Worm (Caenorhabditis elegans) whole organism, early embryonic: ENCODE data around the gene srx-122.

Experiments
- B0310.2 ChIP-seq: sonication (generic microtip); optimal IDR thresholded peaks from 2 replicates; lab custom pipeline; 2016; ENCODE audit warnings: mild to moderate bottlenecking, missing genetic modification characterization, missing compliant biosample characterization
- F13C5.2 ChIP-seq: sonication (generic microtip); optimal IDR thresholded peaks from 2 replicates; lab custom pipeline; 2017; ENCODE audit warnings: mild to moderate bottlenecking, missing genetic modification characterization, inconsistent platforms, missing compliant biosample characterization
- aly-1 ChIP-seq: sonication (generic microtip); optimal IDR thresholded peaks from 2 replicates; lab custom pipeline; 2016; ENCODE audit warnings: missing genetic modification characterization, missing compliant biosample characterization
- ama-1 ChIP-seq: fragments of 150-350 bp; optimal IDR thresholded peaks from 2 replicates; lab custom pipeline; 2014
- ceh-13 ChIP-seq: fragments of 200-800 bp; sonication (Bioruptor generic); optimal IDR thresholded peaks from 2 replicates; lab custom pipeline; 2018; ENCODE audit warnings: mild to moderate bottlenecking, missing genetic modification characterization, missing compliant biosample characterization
- ceh-36 ChIP-seq: sonication (generic microtip); optimal IDR thresholded peaks from 2 replicates; lab custom pipeline; 2016; ENCODE audit warnings: missing genetic modification characterization, inconsistent platforms, missing compliant biosample characterization
- ets-7 ChIP-seq: sonication (generic microtip); optimal IDR thresholded peaks from 2 replicates; lab custom pipeline; 2016; ENCODE audit warnings: missing genotype, missing genetic modification characterization, missing compliant biosample characterization
- flt-1 ChIP-seq: fragments of 200-800 bp; sonication (Bioruptor generic); IDR thresholded peaks from 2 replicates; pipeline ENCODE4 v1.3.6; 2022; ENCODE audit warnings: missing genetic modification characterization, missing compliant biosample characterization
- hmbx-1 ChIP-seq: sonication (generic microtip); optimal IDR thresholded peaks from 2 replicates; lab custom pipeline; 2016; ENCODE audit warnings: mild to moderate bottlenecking, missing genetic modification characterization, missing compliant biosample characterization
- hmg-4 ChIP-seq: fragments of 200-800 bp; sonication (Bioruptor generic); optimal IDR thresholded peaks from 2 replicates; lab custom pipeline; 2018; ENCODE audit warnings: mild to moderate bottlenecking, missing genetic modification characterization, missing compliant biosample characterization
- hnd-1 ChIP-seq: sonication (generic microtip); optimal IDR thresholded peaks from 2 replicates; lab custom pipeline; 2016; ENCODE audit warnings: missing genetic modification characterization, missing compliant biosample characterization
- pes-1 ChIP-seq: fragments of 200-800 bp; sonication (Bioruptor generic); IDR thresholded peaks from 2 replicates; pipeline ENCODE4 v1.3.6; 2022; ENCODE audit warnings: missing genetic modification reagents, missing genetic modification characterization, missing compliant biosample characterization
- scrt-1 ChIP-seq: fragments of 200-800 bp; sonication (Bioruptor generic); IDR thresholded peaks from 2 replicates; pipeline ENCODE4 v1.3.6; 2022; ENCODE audit warnings: missing genetic modification characterization, missing compliant biosample characterization
- sea-1 ChIP-seq: fragments of 200-800 bp; sonication (Bioruptor generic); conservative IDR thresholded peaks from 2 replicates; pipeline ENCODE4 v1.3.6; 2022; ENCODE audit warnings: missing genetic modification characterization, missing compliant biosample characterization
- tbx-11 ChIP-seq: fragments of 200-800 bp; sonication (Bioruptor generic); IDR thresholded peaks from 2 replicates; pipeline ENCODE4 v1.3.6; 2022; ENCODE audit warnings: missing genetic modification characterization, missing compliant biosample characterization
- tbx-37 ChIP-seq: fragments of 200-800 bp; sonication (Bioruptor generic); conservative IDR thresholded peaks from 2 replicates; pipeline ENCODE4 v1.3.6; 2022; ENCODE audit warnings: missing genetic modification reagents, missing genetic modification characterization, missing compliant biosample characterization
- tra-4 ChIP-seq: sonication (generic microtip); optimal IDR thresholded peaks from 2 replicates; lab custom pipeline; 2017; ENCODE audit warnings: missing genetic modification characterization, missing compliant biosample characterization

The srx-122 gene

ce11 chrV:3284629-3285028 lies 13.0 kb downstream of the srx-122 start, which contains the start of gene F35F10.5:
TSS of gene F35F10.5 (plus strand) at chrV:3284929.
- TF ChIP-seq pes-1 (GFP tag; lab: Robert Waterston, UW) (no peak), ceh-36 (tag; lab: Kevin White, UChicago) (no peak), ama-1 (lab: Kevin White, UChicago) (no peak), ceh-13 (GFP tag; lab: Kevin White, UChicago) (no peak), sea-1 (GFP tag; lab: Robert Waterston, UW) (no peak), hnd-1 (tag; lab: Kevin White, UChicago) (no peak), tbx-37 (no peak), B0310.2 (tag; lab: Kevin White, UChicago) (no peak), hmbx-1 (no peak), tbx-11 (no peak)

- TF ChIP-seq B0310.2 (tag; lab: Kevin White, UChicago) (no peak), tbx-11 (no peak), ama-1 (lab: Kevin White, UChicago) (no peak)
These were observed 14.7 kb downstream of the srx-122 start, which contains the start of gene str-64 for ce11 chrV:3282957-3283356. TSS of gene str-64 (plus strand) at chrV:3283257.

DNA sequence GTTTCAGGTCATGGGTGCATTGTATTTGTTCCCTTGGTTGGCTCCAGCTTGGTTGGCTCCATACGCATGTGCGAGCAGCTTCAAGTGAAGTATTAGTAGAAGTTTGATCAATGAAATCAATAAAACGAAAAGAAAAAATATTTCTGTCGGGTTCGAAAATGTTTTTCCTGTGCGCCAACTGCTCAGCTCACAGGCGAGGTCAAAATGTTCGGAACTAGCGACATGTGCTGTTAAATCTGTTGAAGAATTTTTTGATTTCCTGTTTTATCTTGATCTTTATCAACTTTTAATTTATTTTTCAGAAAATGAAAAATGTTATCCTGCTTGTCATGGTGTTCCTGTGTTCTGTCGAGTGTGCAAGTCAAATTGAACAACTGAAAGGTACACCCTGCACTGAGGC lies 16.1 kb downstream of the srx-122 start, which contains the start of gene T28A11.25:
T28A11.25 (plus strand) TSS at position 301 of the 400 bp plus-strand sequence.
- TF ChIP-seq tbx-37 (no peak), tra-4 (no peak), hmg-4 (GFP tag; lab: Kevin White, UChicago) (no peak), ets-7 (tag; lab: Kevin White, UChicago) (no peak)

DNA sequence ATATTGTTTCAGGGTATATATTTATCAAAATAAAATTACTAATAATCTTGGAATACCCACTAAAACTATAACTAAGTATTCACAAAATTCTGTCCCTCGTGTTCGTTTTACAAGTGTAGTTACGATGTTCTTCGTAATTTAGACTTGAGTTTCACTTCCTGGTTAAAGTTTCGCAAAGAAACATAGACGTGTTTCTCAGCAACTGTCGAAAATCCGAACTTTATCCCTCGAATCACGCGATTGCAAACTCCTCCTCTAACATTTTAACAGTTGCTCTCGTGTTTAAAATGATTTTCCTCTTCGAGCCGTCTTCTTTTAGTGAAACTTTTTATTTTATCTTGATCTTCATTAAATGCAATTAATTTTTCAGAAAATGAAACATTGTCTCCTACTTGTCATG lies 17.7 kb downstream of the srx-122 start, which contains the start of gene T28A11.2:
T28A11.2 (plus strand) TSS at position 371 of the 400 bp plus-strand sequence.
- TF ChIP-seq hnd-1 (tag; lab: Kevin White, UChicago) (no peak), F13C5.2 (tag; lab: Kevin White, UChicago) (no peak), aly-1 (tag; lab: Kevin White, UChicago) (no peak), tbx-37 (no peak), B0310.2 (tag; lab: Kevin White, UChicago) (no peak), sea-1 (GFP tag; lab: Robert Waterston, UW) (no peak), hmg-4 (GFP tag; lab: Kevin White, UChicago) (no peak)

DNA sequence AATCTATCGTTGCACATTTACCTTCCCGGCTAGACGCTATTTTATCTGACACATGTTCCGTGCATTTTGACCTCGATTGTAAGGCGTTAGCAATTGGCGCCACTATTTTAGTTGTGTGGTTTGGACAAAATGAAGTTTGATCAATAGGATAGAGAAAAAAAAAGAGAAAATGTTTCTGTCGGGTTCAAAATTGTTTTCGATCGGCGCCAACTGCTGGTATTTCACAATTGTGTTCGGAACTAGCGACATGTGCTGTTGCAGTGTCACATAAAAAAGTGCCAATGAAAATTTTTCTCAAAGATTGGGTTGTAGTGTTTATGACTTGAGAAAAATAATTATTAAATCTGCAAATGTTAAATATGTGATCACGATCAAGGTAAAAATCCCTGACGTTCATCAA lies 18.5 kb downstream of the srx-122 start:
- TF ChIP-seq hmbx-1 (no peak), hmg-4 (GFP tag; lab: Kevin White, UChicago) (no peak), ceh-13 (GFP tag; lab: Kevin White, UChicago) (no peak), aly-1 (tag; lab: Kevin White, UChicago) (no peak), ama-1 (lab: Kevin White, UChicago) (no peak), tra-4 (no peak), sea-1 (GFP tag; lab: Robert Waterston, UW) (no peak), ceh-36 (tag; lab: Kevin White, UChicago) (no peak), ets-7 (tag; lab: Kevin White, UChicago) (no peak), scrt-1 (GFP tag; lab: Robert Waterston, UW) (no peak), B0310.2 (tag; lab: Kevin White, UChicago) (no peak), F13C5.2 (tag; lab: Kevin White, UChicago) (no peak), hnd-1 (tag; lab: Kevin White, UChicago) (no peak), flt-1 (no peak), pes-1 (GFP tag; lab: Robert Waterston, UW) (no peak), tbx-11 (no peak)

ce11 chrV:3278101-3278639 lies 19.5 kb downstream of the srx-122 start, which contains the start of gene fbxa-64:
TSS of gene fbxa-64 (minus strand) at chrV:3278151.
- no peak for TF ChIP-seq scrt-1 (GFP tag; lab: Robert Waterston, UW)
- no peak for TF ChIP-seq ama-1 (lab: Kevin White, UChicago)
- TF ChIP-seq tbx-37: no peak

DNA sequence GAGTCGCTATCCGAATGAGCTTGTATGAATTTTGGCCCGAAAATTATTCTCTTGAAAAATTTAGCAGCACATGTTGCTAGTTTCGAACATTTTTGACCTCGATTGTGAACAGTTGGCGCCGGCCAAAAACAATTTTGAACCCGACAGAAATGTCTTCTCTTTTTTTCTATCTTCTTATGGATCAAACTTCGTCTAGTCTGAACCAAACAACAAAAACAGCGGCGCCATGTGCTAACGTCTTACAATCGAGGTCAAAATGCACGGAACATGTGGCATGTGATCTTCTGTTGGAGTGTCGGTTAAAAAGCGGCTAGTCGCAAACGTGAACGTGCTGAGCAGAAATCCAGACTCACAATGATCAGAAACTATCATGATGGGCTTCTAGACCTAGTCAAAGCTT lies 21.5 kb downstream of the srx-122 start:
- TF ChIP-seq scrt-1 (GFP tag; lab: Robert Waterston, UW): no peak
- TF ChIP-seq pes-1 (GFP tag; lab: Robert Waterston, UW): no peak
- TF ChIP-seq ceh-36 (tag; lab: Kevin White, UChicago): no peak
- no peak for TF ChIP-seq ets-7 (tag; lab: Kevin White, UChicago)
- no peak for TF ChIP-seq sea-1 (GFP tag; lab: Robert Waterston, UW)
- no peak for TF ChIP-seq ama-1 (lab: Kevin White, UChicago)
- no peak for TF ChIP-seq aly-1 (tag; lab: Kevin White, UChicago)
- TF ChIP-seq hnd-1 (tag; lab: Kevin White, UChicago): no peak
- TF ChIP-seq tbx-11: no peak
- TF ChIP-seq tbx-37: no peak
- TF ChIP-seq flt-1: no peak
- no peak for TF ChIP-seq tra-4
- no peak for TF ChIP-seq ceh-13 (GFP tag; lab: Kevin White, UChicago)
- TF ChIP-seq F13C5.2 (tag; lab: Kevin White, UChicago): no peak
- TF ChIP-seq hmg-4 (GFP tag; lab: Kevin White, UChicago): no peak
- TF ChIP-seq B0310.2 (tag; lab: Kevin White, UChicago): no peak
- no peak for TF ChIP-seq hmbx-1

ce11 chrV:3275033-3275432 lies 22.6 kb downstream of the srx-122 start, which contains the start of gene T28A11.3:
TSS of gene T28A11.3 (plus strand) at chrV:3275333.
- TF ChIP-seq sea-1 (GFP tag; lab: Robert Waterston, UW) (no peak), F13C5.2 (tag; lab: Kevin White, UChicago) (no peak), hmbx-1 (no peak), flt-1 (no peak), ets-7 (tag; lab: Kevin White, UChicago) (no peak), ceh-36 (tag; lab: Kevin White, UChicago) (no peak), tbx-37 (no peak), hnd-1 (tag; lab: Kevin White, UChicago) (no peak), scrt-1 (GFP tag; lab: Robert Waterston, UW) (no peak), tbx-11 (no peak), pes-1 (GFP tag; lab: Robert Waterston, UW) (no peak), ama-1 (lab: Kevin White, UChicago) (no peak), aly-1 (tag; lab: Kevin White, UChicago) (no peak), hmg-4 (GFP tag; lab: Kevin White, UChicago) (no peak), ceh-13 (GFP tag; lab: Kevin White, UChicago) (no peak), tra-4 (no peak), B0310.2 (tag; lab: Kevin White, UChicago) (no peak)
